Fruit fly (Drosophila melanogaster) Kc167 (cell line): ENCODE results near the gene CG17230.

Experiments used
- Myc ChIP-seq: fragments of >200 bp; optimal IDR thresholded peaks from 2 replicates; lab custom pipeline; 2017; ENCODE audit warnings: missing external identifiers
- Sin3A ChIP-seq: fragments of >200 bp; optimal IDR thresholded peaks from 2 replicates; lab custom pipeline; 2018; ENCODE audit warnings: missing external identifiers
- h ChIP-seq: fragments of >200 bp; optimal IDR thresholded peaks from 3 replicates; lab custom pipeline; 2018; ENCODE audit warnings: missing external identifiers
- insv ChIP-seq: fragments of >200 bp; optimal IDR thresholded peaks from 3 replicates; lab custom pipeline; 2018; ENCODE audit warnings: missing external identifiers
- psq ChIP-seq: fragments of >200 bp; optimal IDR thresholded peaks from 2 replicates; lab custom pipeline; 2017; ENCODE audit warnings: missing external identifiers
- ttk ChIP-seq: sonication (Bioruptor generic); optimal IDR thresholded peaks from 2 replicates; lab custom pipeline; 2017; ENCODE audit warnings: missing external identifiers

The CG17230 gene

dm6 chr3R:11460502-11461358 is 23.1 kb downstream of the CG17230 start, which contains the start of gene PGRP-LB:
Gene PGRP-LB, minus strand, starts transcription at chr3R:11460552.
- TF ChIP-seq insv (lab: Kevin White, UChicago) (no peak), psq (no peak), Sin3A (lab: Kevin White, UChicago) (no peak), Myc (lab: Kevin White, UChicago) (no peak), h (no peak), ttk (no peak)

dm6 chr3R:11467812-11468211 is 30.2 kb downstream of the CG17230 start:
- TF ChIP-seq insv (lab: Kevin White, UChicago), result no peak
- no peak for TF ChIP-seq ttk
- no peak for TF ChIP-seq Myc (lab: Kevin White, UChicago)
- TF ChIP-seq Sin3A (lab: Kevin White, UChicago), result no peak
- no peak for TF ChIP-seq psq

- TF ChIP-seq Myc (lab: Kevin White, UChicago) (no peak), ttk (no peak), Sin3A (lab: Kevin White, UChicago) (no peak), insv (lab: Kevin White, UChicago) (no peak), psq (no peak), h (no peak)
Measured at dm6 chr3R:11469745-11470144, 32.2 kb downstream of the CG17230 start.

- TF ChIP-seq h (no peak), ttk (no peak), Sin3A (lab: Kevin White, UChicago) (no peak), insv (lab: Kevin White, UChicago) (no peak), Myc (lab: Kevin White, UChicago) (no peak), psq (no peak)
Measured at dm6 chr3R:11483328-11483868, 45.8 kb downstream of the CG17230 start.

- TF ChIP-seq ttk (no peak), h (no peak), Sin3A (lab: Kevin White, UChicago) (no peak), Myc (lab: Kevin White, UChicago) (no peak)
Measured at dm6 chr3R:11490269-11490668, 52.7 kb downstream of the CG17230 start.

dm6 chr3R:11499715-11500235 is 62.2 kb downstream of the CG17230 start, which contains the start of gene dpr5:
Gene dpr5, plus strand, starts transcription at chr3R:11499984.
- TF ChIP-seq insv (lab: Kevin White, UChicago) (no peak), psq (no peak)
